Worm (Caenorhabditis elegans): ENCODE data around the gene nstp-6.
"Not testable (repeated sequence)": the region's sequence is repeated elsewhere in the genome, so short reads cannot be mapped to it uniquely, and the experiment has no call there.

nstp-6 gene

DNA sequence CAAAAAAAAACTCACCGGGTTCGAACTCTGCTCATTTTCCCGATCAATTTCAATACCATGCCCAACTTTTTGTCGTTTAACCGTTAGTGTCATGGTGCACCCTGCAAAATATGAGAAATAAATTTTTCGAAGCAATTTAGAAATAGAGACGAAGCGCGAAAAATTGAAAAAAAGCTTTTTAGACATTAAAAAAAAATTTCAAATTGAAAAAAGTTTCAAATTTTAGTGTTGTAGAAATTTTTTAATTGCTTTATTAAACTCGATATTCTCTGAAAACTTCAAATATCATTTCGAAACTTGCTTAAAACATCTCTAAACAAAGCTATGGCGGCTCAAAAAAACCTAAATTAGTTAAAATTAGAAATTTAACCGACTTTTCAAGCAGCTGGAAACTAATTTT is at the start of gene nstp-6:
Gene nstp-6, minus strand, starts transcription at position 101 of the 400 bp plus-strand sequence.
- no peak for TF ChIP-seq W03F9.2 (tag; optimal IDR thresholded peaks at IDR 0.05)
- no peak for TF ChIP-seq dao-5 (tag; optimal IDR thresholded peaks at IDR 0.05)
- no peak for TF ChIP-seq him-1 (tag; optimal IDR thresholded peaks at IDR 0.05)

DNA sequence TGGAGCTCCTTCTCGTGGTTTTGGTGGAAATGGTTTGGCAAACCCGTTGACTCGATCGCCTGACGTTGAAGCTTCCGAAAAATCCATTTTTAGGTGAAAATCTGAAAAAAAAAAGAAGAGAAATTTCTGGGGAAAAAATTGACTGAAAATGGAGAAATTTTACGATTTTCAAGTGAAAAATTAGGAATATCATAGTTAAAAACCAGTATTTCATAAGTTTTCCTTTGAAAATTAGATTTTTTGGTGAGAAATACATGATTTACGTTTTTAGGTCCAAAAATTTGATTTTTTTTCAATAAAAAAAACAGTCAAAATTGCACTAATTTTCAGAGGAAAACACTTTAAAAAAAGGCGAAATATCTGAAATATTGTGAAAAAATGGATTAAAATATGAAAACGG is 46.1 kb upstream of the nstp-6 start, which contains the start of gene taf-2:
Gene taf-2, minus strand, starts transcription at position 101 of the 400 bp plus-strand sequence.
- no peak for TF ChIP-seq dao-5 (tag; optimal IDR thresholded peaks at IDR 0.05)
- TF ChIP-seq him-1 (tag; optimal IDR thresholded peaks at IDR 0.05), result no peak
- TF ChIP-seq W03F9.2 (tag; optimal IDR thresholded peaks at IDR 0.05), result no peak

DNA sequence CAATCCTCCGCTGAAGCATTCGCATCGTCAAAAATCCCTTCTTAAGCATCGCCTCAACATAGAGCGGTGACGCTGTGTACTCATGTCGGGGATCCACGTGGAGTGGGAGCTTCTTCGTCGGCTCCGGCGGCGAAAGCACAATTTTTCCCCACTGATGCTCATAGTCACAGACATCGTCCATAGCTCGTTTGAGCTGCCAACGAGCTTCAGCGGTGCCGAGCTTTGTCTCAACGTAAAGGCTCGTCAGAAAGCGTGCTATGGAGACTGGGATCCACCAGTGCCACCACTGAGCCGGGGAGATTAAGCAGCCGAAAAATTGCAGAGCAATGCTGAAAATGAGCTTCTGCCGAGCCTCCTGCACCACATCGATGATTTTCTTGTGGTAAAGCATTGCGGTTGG is 43.4 kb upstream of the nstp-6 start:
- TF ChIP-seq him-1 (tag; optimal IDR thresholded peaks at IDR 0.05), result no peak
- TF ChIP-seq dao-5 (tag; optimal IDR thresholded peaks at IDR 0.05), result no peak
- no peak for TF ChIP-seq W03F9.2 (tag; optimal IDR thresholded peaks at IDR 0.05)

DNA sequence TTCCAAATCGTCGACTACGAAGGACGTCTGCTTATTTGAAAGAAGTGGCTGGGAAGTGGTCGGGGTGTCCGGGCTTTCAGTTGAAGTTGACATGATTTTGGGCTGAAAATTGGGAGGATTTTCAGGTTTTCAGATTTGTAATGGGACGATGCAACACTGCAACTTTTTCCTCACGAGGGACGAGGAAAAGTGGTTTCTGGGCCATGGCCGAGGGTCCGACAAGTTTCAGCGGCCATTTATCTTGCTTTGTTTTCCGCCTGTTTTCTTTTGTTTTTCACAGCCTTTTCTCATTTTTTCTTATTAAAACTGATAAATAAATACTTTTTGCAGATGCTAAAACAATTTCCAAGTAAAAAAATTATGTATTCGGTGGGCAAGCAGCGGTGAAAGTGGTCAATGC is 35.4 kb upstream of the nstp-6 start, which contains the start of gene blos-7:
Gene blos-7, minus strand, starts transcription at position 101 of the 400 bp plus-strand sequence.
- not testable (repeated sequence) for TF ChIP-seq dao-5, W03F9.2, him-1 (tag; optimal IDR thresholded peaks at IDR 0.05)

DNA sequence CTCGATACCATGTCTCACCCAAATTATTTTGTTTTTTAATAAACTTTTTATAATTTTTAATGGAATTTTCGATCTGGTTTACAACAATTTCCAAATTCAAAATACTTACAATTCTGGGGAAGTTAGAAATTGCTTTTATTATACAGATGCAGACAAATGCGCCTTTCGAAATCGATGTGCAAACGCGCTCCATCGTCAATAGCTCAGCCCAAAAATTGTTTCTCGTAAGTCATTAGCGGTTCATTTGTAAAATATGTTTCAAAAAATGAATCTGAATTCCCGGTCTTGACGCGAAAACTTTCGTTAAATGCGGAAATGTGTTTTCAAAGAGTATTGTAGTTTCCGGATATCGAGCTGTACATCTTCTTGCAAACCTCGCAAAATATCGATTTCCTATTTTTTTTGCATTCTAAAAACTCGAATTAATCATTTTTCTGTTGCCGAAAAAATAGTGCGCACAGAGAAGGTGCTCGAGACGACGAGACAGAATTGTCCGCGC is 32.1 kb upstream of the nstp-6 start, which contains the start of gene Y37E11B.1:
Gene Y37E11B.1, plus strand, starts transcription at position 145 of the 499 bp plus-strand sequence.
- TF ChIP-seq him-1 (tag; optimal IDR thresholded peaks at IDR 0.05) (no peak), dao-5 (tag; optimal IDR thresholded peaks at IDR 0.05) (no peak), W03F9.2 (tag; optimal IDR thresholded peaks at IDR 0.05) (no peak)

DNA sequence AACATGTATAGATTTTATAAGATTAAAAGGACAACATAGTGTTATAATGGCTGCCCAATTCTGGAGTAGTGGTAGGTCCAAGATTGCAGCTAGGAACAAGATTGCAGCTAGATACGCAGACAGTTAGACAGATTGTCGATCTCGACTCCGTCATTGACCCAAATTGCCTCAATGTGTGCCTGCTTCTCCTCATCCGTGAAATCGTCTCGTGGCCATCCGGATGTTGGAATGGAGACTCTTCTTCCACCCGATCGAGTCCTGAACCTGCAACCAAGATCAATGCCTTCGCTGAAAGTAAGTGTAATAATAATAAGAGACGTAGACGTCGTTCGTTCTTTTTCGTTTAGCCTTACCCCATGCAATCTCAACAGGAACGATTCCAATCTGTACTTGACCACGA is 31.3 kb upstream of the nstp-6 start:
- TF ChIP-seq W03F9.2 (tag; optimal IDR thresholded peaks at IDR 0.05) (no peak), dao-5 (tag; optimal IDR thresholded peaks at IDR 0.05) (no peak), him-1 (tag; optimal IDR thresholded peaks at IDR 0.05) (no peak)

DNA sequence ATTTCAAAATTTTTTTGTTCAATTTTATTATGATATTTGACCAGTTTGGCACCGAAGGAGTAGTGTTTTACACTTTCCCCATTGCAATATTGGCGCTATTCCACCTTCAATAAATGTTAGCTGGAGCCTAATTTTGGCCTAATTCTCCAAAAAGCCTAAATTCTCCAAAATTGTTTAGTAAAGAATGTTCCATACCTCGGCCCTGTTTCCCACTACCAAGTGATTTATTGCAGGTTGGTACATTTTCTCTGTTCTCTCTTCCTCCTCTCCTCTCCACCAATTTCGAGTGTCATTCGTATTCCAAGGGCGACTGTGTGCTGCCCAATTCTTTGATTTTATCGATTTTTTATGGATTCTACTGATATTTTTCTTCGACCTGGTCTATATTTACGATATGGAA is 30.8 kb upstream of the nstp-6 start, which contains the start of gene Y37E11B.2:
Gene Y37E11B.2, plus strand, starts transcription at position 301 of the 400 bp plus-strand sequence.
- TF ChIP-seq him-1 (tag; optimal IDR thresholded peaks at IDR 0.05) (no peak), dao-5 (tag; optimal IDR thresholded peaks at IDR 0.05) (no peak), W03F9.2 (tag; optimal IDR thresholded peaks at IDR 0.05) (no peak)

DNA sequence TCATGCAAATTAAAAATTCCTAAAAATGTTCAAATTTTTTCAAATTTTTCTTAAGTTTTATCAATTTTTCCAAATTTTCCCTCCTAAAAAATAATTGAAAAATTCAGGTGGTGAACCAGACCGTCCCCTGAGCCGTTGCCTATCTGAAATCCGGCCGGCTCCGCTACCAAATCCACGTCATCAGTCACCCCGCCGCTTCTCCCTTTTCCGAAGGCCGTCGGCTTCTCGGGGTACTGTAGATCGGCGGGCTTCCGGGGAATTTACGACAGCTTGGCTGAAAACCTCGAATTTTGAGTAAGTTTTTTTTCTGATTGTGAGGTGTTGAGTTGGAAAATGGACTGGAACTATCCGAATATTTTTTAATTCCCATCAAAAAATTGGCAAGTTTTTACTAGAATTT is 23.2 kb upstream of the nstp-6 start:
- TF ChIP-seq dao-5 (tag; optimal IDR thresholded peaks at IDR 0.05), result no peak
- TF ChIP-seq him-1 (tag; optimal IDR thresholded peaks at IDR 0.05), result no peak
- TF ChIP-seq W03F9.2 (tag; optimal IDR thresholded peaks at IDR 0.05), result no peak

DNA sequence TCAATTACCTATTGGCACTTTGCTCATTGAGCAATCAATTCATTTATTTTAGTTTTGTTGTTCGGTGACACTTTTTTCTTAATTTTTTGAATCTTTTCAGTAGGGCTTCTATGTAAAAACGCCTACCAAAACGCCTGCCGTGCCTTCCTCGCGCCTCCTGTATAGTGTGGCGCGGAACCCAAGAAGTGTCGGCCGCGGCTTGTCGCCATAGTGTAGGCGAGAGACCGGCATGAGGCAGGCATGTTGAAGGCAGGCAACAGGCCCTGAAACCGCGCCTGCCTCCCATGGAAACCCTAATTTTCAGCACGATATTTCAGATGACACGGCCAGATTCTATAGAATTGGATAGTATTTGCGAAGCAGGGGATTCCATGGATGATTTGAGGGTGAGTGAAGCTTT is 21.2 kb upstream of the nstp-6 start, which contains the start of gene otpl-1:
Gene otpl-1, plus strand, starts transcription at position 372 of the 400 bp plus-strand sequence.
- no peak for TF ChIP-seq dao-5 (tag; optimal IDR thresholded peaks at IDR 0.05)

DNA sequence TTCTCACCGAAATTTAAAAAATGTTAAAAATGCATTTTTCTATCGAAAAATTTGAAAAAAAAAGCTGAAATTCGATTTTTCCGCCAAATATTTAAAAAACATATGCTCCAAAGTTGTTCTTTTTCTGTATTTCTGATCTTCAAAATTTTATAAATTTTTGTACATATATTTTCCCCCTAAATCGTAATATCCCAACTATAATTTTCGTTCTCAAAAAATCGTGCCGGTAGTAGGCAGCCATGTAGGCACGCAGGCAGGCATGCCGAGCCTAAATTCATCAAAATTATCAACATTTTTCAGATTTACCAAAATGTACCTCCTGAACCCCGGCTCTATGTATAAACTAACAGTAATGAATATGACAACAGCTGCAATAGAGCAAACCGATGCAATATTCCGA is 17.5 kb upstream of the nstp-6 start, which contains the start of gene sre-5:
Gene sre-5, plus strand, starts transcription at position 301 of the 400 bp plus-strand sequence.
- TF ChIP-seq W03F9.2 (tag; optimal IDR thresholded peaks at IDR 0.05) (no peak), him-1 (tag; optimal IDR thresholded peaks at IDR 0.05) (no peak), dao-5 (tag; optimal IDR thresholded peaks at IDR 0.05) (no peak)

DNA sequence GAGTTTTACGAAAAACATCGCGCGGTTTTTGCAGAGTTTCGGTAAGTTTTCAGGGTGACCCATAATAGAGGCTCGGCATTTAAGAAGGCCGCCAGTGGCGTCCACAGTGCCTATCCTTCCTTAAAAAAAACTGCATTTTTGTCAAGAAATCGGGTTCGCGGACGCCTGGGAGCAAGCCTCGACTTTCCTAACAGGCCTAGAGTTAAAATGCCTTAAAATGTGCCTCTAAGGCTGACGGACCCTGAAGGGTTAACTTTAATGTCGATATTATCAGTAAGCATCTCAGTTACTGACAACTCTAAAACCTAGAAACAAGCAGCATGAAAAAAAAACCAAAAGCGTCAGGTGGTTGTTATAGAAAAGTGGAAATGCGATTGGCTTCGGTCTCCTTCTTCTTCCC is 11.8 kb upstream of the nstp-6 start:
- TF ChIP-seq him-1 (tag; optimal IDR thresholded peaks at IDR 0.05) (no peak), dao-5 (tag; optimal IDR thresholded peaks at IDR 0.05) (no peak), W03F9.2 (tag; optimal IDR thresholded peaks at IDR 0.05) (no peak)

DNA sequence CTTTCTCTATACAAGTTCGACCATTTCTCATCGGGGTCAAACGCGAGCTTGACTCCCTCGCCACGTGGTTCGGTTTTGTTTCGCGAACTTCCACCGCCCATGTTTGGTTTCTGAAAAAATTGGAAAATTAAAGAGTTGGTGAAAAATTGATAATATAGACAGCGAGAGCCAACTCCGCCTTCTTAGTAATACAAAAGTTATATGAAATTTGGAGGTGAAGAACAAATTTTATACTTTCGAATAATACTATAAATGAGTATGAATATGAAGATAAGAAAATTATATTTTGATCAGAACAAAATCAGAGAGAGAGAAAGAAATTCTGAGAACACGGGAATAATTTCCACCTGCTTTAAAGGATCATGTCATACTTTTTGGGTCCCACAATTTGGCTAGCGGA is 9.9 kb upstream of the nstp-6 start, which contains the start of gene osm-9:
Gene osm-9, minus strand, starts transcription at position 101 of the 400 bp plus-strand sequence.
- TF ChIP-seq him-1 (tag; optimal IDR thresholded peaks at IDR 0.05) (no peak), W03F9.2 (tag; optimal IDR thresholded peaks at IDR 0.05) (no peak), dao-5 (tag; optimal IDR thresholded peaks at IDR 0.05) (no peak)

DNA sequence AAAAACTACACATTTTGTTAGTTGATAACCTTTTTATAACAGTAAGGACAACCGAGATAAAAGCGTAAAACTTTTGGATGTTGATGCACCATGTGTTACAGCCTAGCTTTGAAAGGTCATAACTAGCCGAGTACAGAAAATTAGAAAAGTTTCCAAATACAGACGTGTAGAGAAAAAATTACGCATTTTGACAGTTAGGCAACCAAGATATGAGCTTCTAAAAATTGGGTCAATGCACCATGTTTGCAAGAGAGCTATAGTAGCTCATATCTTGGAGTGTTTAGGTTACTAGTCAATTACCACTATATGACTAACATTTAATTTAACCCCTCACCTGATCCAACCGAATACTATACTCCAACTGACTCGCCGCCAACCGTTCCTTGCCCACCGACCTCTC is 5.5 kb upstream of the nstp-6 start:
- TF ChIP-seq W03F9.2 (tag; optimal IDR thresholded peaks at IDR 0.05), result no peak
- TF ChIP-seq him-1 (tag; optimal IDR thresholded peaks at IDR 0.05), result no peak
- TF ChIP-seq dao-5 (tag; optimal IDR thresholded peaks at IDR 0.05), result no peak

DNA sequence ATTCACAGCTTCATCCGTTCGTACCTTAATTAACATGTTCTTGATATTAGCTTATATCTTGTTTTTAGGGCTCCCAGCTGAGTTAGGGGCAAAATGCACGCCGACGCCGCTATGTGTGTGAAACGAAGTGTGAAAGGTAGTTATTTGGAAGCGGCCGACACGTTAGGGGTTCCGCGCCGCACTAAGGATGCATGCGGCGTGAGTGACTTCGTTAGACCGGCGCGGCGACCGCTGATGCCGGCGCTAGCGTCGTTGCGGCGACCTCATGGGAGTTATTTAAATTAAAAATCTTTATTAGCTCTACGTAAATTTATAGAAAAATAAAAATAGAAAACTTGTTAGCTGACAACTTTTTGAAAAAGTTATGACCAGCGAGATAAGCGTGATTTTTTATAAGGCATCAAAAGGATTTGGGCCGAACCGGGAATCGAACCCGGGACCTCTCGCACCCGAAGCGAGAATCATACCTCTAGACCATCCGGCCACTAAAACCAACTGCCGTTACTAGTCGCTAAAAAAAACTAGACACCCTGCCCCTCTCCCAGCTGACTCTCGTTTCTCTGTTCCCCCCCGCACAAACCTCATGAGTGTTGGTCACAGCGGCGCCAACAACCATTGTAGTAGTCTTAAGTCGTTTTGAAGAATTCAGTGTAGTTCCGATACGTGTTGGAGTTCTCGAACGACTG is 4.5 kb upstream of the nstp-6 start:
- TF ChIP-seq him-1 (tag; optimal IDR thresholded peaks at IDR 0.05), result peak; percentile 31
- TF ChIP-seq W03F9.2 (tag; optimal IDR thresholded peaks at IDR 0.05), result no peak
- no peak for TF ChIP-seq dao-5 (tag; optimal IDR thresholded peaks at IDR 0.05)

Data from whole organism, L4/young adult.